Worm (Caenorhabditis elegans) whole organism, late embryonic: ENCODE data around the gene twk-33.

ENCODE experiments used
- K02D7.2 ChIP-seq: sonication (generic microtip); optimal IDR thresholded peaks from 2 replicates; lab custom pipeline; 2017; ENCODE audit warnings: mild to moderate bottlenecking, missing genetic modification characterization, missing compliant biosample characterization
- K09A11.1 ChIP-seq: sonication (generic microtip); optimal IDR thresholded peaks from 2 replicates; lab custom pipeline; 2017; ENCODE audit warnings: antibody characterized with exemption, mild to moderate bottlenecking, missing genetic modification characterization, missing compliant biosample characterization; ENCODE audit not compliant: insufficient read depth
- ama-1 ChIP-seq: fragments of 150-350 bp; optimal IDR thresholded peaks from 2 replicates; lab custom pipeline; 2014
- ceh-6 ChIP-seq: fragments of 200-800 bp; sonication (Bioruptor generic); optimal IDR thresholded peaks from 2 replicates; lab custom pipeline; 2018; ENCODE audit warnings: mild to moderate bottlenecking, missing genetic modification characterization, missing compliant biosample characterization
- fkh-10 ChIP-seq: fragments of 150-350 bp; optimal IDR thresholded peaks from 2 replicates; lab custom pipeline; 2014; ENCODE audit warnings: missing biosample characterization, missing genetic modification reagents, missing genetic modification characterization
- hlh-8 ChIP-seq: sonication (generic microtip); optimal IDR thresholded peaks from 2 replicates; lab custom pipeline; 2016; ENCODE audit warnings: missing genotype, missing genetic modification characterization, missing compliant biosample characterization
- odd-2 ChIP-seq: sonication (generic microtip); optimal IDR thresholded peaks from 2 replicates; lab custom pipeline; 2017; ENCODE audit warnings: antibody characterized with exemption, mild to moderate bottlenecking, missing genetic modification characterization, missing compliant biosample characterization
- pha-4 ChIP-seq: fragments of 150-350 bp; optimal IDR thresholded peaks from 2 replicates; lab custom pipeline; 2018; ENCODE audit warnings: missing biosample characterization, missing genetic modification reagents, missing genetic modification characterization
- tbx-7 ChIP-seq: sonication (generic microtip); optimal IDR thresholded peaks from 2 replicates; lab custom pipeline; 2016; ENCODE audit warnings: missing genotype, missing genetic modification characterization, missing compliant biosample characterization
- unc-3 ChIP-seq, 2 experiments: fragments of 200-800 bp in 1 of 2; sonication (Bioruptor generic) in 1 of 2; sonication (generic microtip) in 1 of 2; conservative IDR thresholded peaks in 1 of 2; optimal IDR thresholded peaks in 1 of 2; 2 replicates each; pipeline versions ENCODE4 v1.3.6 to Lab custom; 2016 to 2022; ENCODE audit warnings: missing compliant biosample characterization in 2 of 2, missing genetic modification characterization in 2 of 2, missing genetic modification reagents in 1 of 2

ce11 chrV:17665906-17666305 lies 48.3 kb downstream of the twk-33 start, which contains the start of gene F59A1.11:
- TF ChIP-seq odd-2 (tag; lab: Kevin White, UChicago) (no peak), hlh-8 (tag; lab: Kevin White, UChicago) (no peak), pha-4 (tag; lab: Kevin White, UChicago) (no peak), ama-1 (lab: Kevin White, UChicago) (no peak), fkh-10 (GFP tag; lab: Kevin White, UChicago) (no peak), ceh-6 (GFP tag; lab: Kevin White, UChicago) (no peak), K02D7.2 (tag; lab: Kevin White, UChicago) (no peak), tbx-7 (tag; lab: Kevin White, UChicago) (no peak), unc-3 (GFP tag; conservative IDR thresholded peaks at IDR 0.05; lab: Robert Waterston, UW) (no peak), unc-3 (tag; optimal IDR thresholded peaks at IDR 0.05; lab: Kevin White, UChicago) (no peak), K09A11.1 (tag; lab: Kevin White, UChicago) (no peak)
